Worm (Caenorhabditis elegans): ENCODE results near the gene F23D12.4.

The F23D12.4 gene

ce11 chrX:14405817-14406216 lies 39.0 kb upstream of the F23D12.4 start, which contains the start of gene frpr-17:
Gene frpr-17 (plus strand): TSS chrX:14406117.
- TF ChIP-seq swsn-7 (tag; optimal IDR thresholded peaks at IDR 0.05) (no peak), nhr-85 (tag) (no peak), unc-86 (tag; optimal IDR thresholded peaks at IDR 0.05) (no peak), mdl-1 (tag; optimal IDR thresholded peaks at IDR 0.05) (no peak), jun-1 (tag; optimal IDR thresholded peaks at IDR 0.05) (no peak), fkh-8 (tag; optimal IDR thresholded peaks at IDR 0.05) (no peak), egl-27 (tag; optimal IDR thresholded peaks at IDR 0.05) (no peak), lin-15B (tag; optimal IDR thresholded peaks at IDR 0.05) (no peak), nhr-77 (tag; optimal IDR thresholded peaks at IDR 0.05) (no peak), tlp-1 (tag; optimal IDR thresholded peaks at IDR 0.05) (no peak), nhr-28 (tag; optimal IDR thresholded peaks at IDR 0.05) (no peak), mef-2 (tag; optimal IDR thresholded peaks at IDR 0.05) (no peak), C04F5.9 (tag; optimal IDR thresholded peaks at IDR 0.05) (no peak), lin-35 (GFP tag; optimal IDR thresholded peaks at IDR 0.05) (no peak), ama-1 (optimal IDR thresholded peaks at IDR 0.05) (no peak), ceh-88 (GFP tag; IDR thresholded peaks at IDR 0.05) (no peak), zip-4 (GFP tag; optimal IDR thresholded peaks at IDR 0.05) (no peak)

DNA sequence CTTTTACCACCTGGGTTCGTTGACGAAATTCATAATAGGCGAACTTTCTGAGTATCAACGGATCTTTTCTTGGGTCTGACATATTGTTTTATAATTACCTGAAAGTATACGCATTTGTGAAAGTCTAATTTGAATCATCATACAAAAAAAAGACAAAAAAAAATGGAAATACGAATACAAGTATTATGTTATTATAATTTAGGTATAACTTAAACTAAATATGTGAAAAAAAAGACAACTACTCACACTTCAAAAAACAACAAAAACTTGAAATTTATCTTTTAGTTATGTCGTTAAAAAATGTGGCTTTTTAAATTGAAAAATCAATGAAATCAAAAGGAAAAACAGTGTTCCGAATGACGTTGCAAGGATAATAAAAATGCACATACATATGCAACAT lies 32.0 kb upstream of the F23D12.4 start, which contains the start of gene fbxa-179:
TSS of gene fbxa-179 (minus strand) at position 101 of the 400 bp plus-strand sequence.
- TF ChIP-seq unc-130 (tag; optimal IDR thresholded peaks at IDR 0.05), result no peak
- no peak for TF ChIP-seq swsn-7 (tag; optimal IDR thresholded peaks at IDR 0.05)
- no peak for TF ChIP-seq nhr-28 (tag; optimal IDR thresholded peaks at IDR 0.05)
- TF ChIP-seq nhr-90 (tag; optimal IDR thresholded peaks at IDR 0.05; ENCODE audit: poor library complexity), result no peak
- no peak for TF ChIP-seq aly-2 (tag; optimal IDR thresholded peaks at IDR 0.05)
- TF ChIP-seq nhr-71 (tag; optimal IDR thresholded peaks at IDR 0.05), result no peak
- TF ChIP-seq rnt-1 (tag; optimal IDR thresholded peaks at IDR 0.05), result no peak
- TF ChIP-seq F16B12.6 (tag; optimal IDR thresholded peaks at IDR 0.05), result no peak
- no peak for TF ChIP-seq isw-1 (GFP tag; IDR thresholded peaks at IDR 0.05)
- no peak for TF ChIP-seq tlp-1 (tag; optimal IDR thresholded peaks at IDR 0.05)
- TF ChIP-seq dsc-1 (tag; optimal IDR thresholded peaks at IDR 0.05), result no peak
- no peak for TF ChIP-seq unc-62 (GFP tag; optimal IDR thresholded peaks at IDR 0.05)
- TF ChIP-seq nhr-20 (tag; optimal IDR thresholded peaks at IDR 0.05), result no peak
- TF ChIP-seq ceh-63 (GFP tag; optimal IDR thresholded peaks at IDR 0.05), result no peak
- no peak for TF ChIP-seq mef-2 (tag; optimal IDR thresholded peaks at IDR 0.05)
- no peak for TF ChIP-seq ceh-8 (GFP tag; optimal IDR thresholded peaks at IDR 0.05)
- no peak for TF ChIP-seq dpl-1 (GFP tag; optimal IDR thresholded peaks at IDR 0.05)

ce11 chrX:14415641-14416040 lies 29.2 kb upstream of the F23D12.4 start, which contains the start of gene F23D12.10:
Gene F23D12.10 (minus strand): TSS chrX:14415741.
- TF ChIP-seq C04F5.9 (tag; optimal IDR thresholded peaks at IDR 0.05), result no peak
- TF ChIP-seq lin-35 (GFP tag; optimal IDR thresholded peaks at IDR 0.05), result no peak
- no peak for TF ChIP-seq alr-1 (tag; optimal IDR thresholded peaks at IDR 0.05; ENCODE audit: borderline replicate concordance)
- no peak for TF ChIP-seq ceh-8 (GFP tag; optimal IDR thresholded peaks at IDR 0.05)
- TF ChIP-seq ces-1 (GFP tag; optimal IDR thresholded peaks at IDR 0.05), result no peak
- no peak for TF ChIP-seq unc-86 (tag; optimal IDR thresholded peaks at IDR 0.05)
- no peak for TF ChIP-seq tlp-1 (tag; optimal IDR thresholded peaks at IDR 0.05)
- TF ChIP-seq unc-30 (tag; optimal IDR thresholded peaks at IDR 0.05), result no peak
- TF ChIP-seq aha-1 (tag; optimal IDR thresholded peaks at IDR 0.05), result no peak
- no peak for TF ChIP-seq rnt-1 (tag; optimal IDR thresholded peaks at IDR 0.05)
- no peak for TF ChIP-seq lin-14 (GFP tag; optimal IDR thresholded peaks at IDR 0.05)
- TF ChIP-seq ets-5 (GFP tag; IDR thresholded peaks at IDR 0.05), result no peak
- no peak for TF ChIP-seq jun-1 (tag; optimal IDR thresholded peaks at IDR 0.05)
- no peak for TF ChIP-seq nhr-19 (GFP tag; conservative IDR thresholded peaks at IDR 0.05)
- TF ChIP-seq zip-4 (GFP tag; optimal IDR thresholded peaks at IDR 0.05), result no peak
- no peak for TF ChIP-seq nhr-84 (tag; optimal IDR thresholded peaks at IDR 0.05)
- no peak for TF ChIP-seq mef-2 (tag; optimal IDR thresholded peaks at IDR 0.05)
- no peak for TF ChIP-seq nhr-237 (tag; optimal IDR thresholded peaks at IDR 0.05)
- no peak for TF ChIP-seq lin-39 (tag; optimal IDR thresholded peaks at IDR 0.05)
